Fruit fly (Drosophila melanogaster) whole organism, embryonic: Measurements from ENCODE around the gene lobo.

Source experiments
- Antp ChIP-seq: fragments of 200-800 bp; sonication (Bioruptor generic); optimal IDR thresholded peaks from 3 replicates; lab custom pipeline; 2016; ENCODE audit warnings: missing biosample characterization, missing genetic modification characterization
- BtbVII ChIP-seq: fragments of 200-800 bp; sonication (Bioruptor generic); optimal IDR thresholded peaks from 3 replicates; lab custom pipeline; 2017; ENCODE audit warnings: missing biosample characterization, mild to moderate bottlenecking, missing genetic modification characterization
- CG12744 ChIP-seq: fragments of 200-800 bp; sonication (Bioruptor generic); optimal IDR thresholded peaks from 2 replicates; lab custom pipeline; 2016; ENCODE audit warnings: missing biosample characterization, missing genetic modification characterization
- CG12942 ChIP-seq: fragments of 200-800 bp; sonication (Bioruptor generic); optimal IDR thresholded peaks from 3 replicates; lab custom pipeline; 2016; ENCODE audit warnings: missing biosample characterization, missing genetic modification characterization
- CG13894 ChIP-seq: fragments of 200-800 bp; sonication (Bioruptor generic); optimal IDR thresholded peaks from 3 replicates; lab custom pipeline; 2018; ENCODE audit warnings: missing biosample characterization, mild to moderate bottlenecking, missing genetic modification characterization, moderate library complexity
- CG1529 ChIP-seq: fragments of 200-800 bp; sonication (Bioruptor generic); optimal IDR thresholded peaks from 3 replicates; lab custom pipeline; 2018; ENCODE audit warnings: missing biosample characterization, missing genetic modification characterization
- CG17802 ChIP-seq: fragments of 200-800 bp; sonication (Bioruptor generic); optimal IDR thresholded peaks from 2 replicates; lab custom pipeline; 2018; ENCODE audit warnings: missing biosample characterization, mild to moderate bottlenecking, missing genetic modification characterization, moderate library complexity
- CG1832 ChIP-seq: fragments of 200-800 bp; sonication (Bioruptor generic); optimal IDR thresholded peaks from 2 replicates; lab custom pipeline; 2017; ENCODE audit warnings: missing biosample characterization, mild to moderate bottlenecking, missing genetic modification characterization, inconsistent platforms
- CG18476 ChIP-seq: fragments of 200-800 bp; sonication (Bioruptor generic); optimal IDR thresholded peaks from 2 replicates; lab custom pipeline; 2016; ENCODE audit warnings: missing biosample characterization, mild to moderate bottlenecking, missing genetic modification characterization
- CG18619 ChIP-seq: fragments of 200-800 bp; sonication (Bioruptor generic); optimal IDR thresholded peaks from 3 replicates; lab custom pipeline; 2017; ENCODE audit warnings: missing biosample characterization, mild to moderate bottlenecking, missing genetic modification characterization
- CG2712 ChIP-seq: fragments of 200-800 bp; optimal IDR thresholded peaks from 3 replicates; lab custom pipeline; 2019; ENCODE audit warnings: missing biosample characterization, mild to moderate bottlenecking, missing genetic modification characterization, moderate library complexity
- CG2875 ChIP-seq: fragments of 200-800 bp; sonication (Bioruptor generic); optimal IDR thresholded peaks from 2 replicates; lab custom pipeline; 2017; ENCODE audit warnings: missing biosample characterization, mild to moderate bottlenecking, missing genetic modification characterization, missing genetic modification reagents
- CG3407 ChIP-seq: fragments of 200-800 bp; sonication (Bioruptor generic); optimal IDR thresholded peaks from 2 replicates; lab custom pipeline; 2018; ENCODE audit warnings: missing biosample characterization, mild to moderate bottlenecking, missing genetic modification characterization
- CG34224 ChIP-seq: fragments of 200-800 bp; sonication (Bioruptor generic); IDR thresholded peaks from 3 replicates; pipeline ENCODE4 v1.3.6; 2022; ENCODE audit warnings: missing biosample characterization, missing genetic modification characterization; ENCODE audit not compliant: partially characterized antibody
- CG34422 ChIP-seq: fragments of 200-800 bp; sonication (Bioruptor generic); IDR thresholded peaks from 3 replicates; pipeline ENCODE4 v1.3.6; 2022; ENCODE audit warnings: missing biosample characterization, missing genetic modification characterization
- CG3847 ChIP-seq: fragments of 200-800 bp; sonication (Bioruptor generic); IDR thresholded peaks from 2 replicates; pipeline ENCODE4 v1.3.6; 2022; ENCODE audit warnings: missing biosample characterization, missing genetic modification characterization
- CG4282 ChIP-seq: fragments of 200-800 bp; sonication (Bioruptor generic); optimal IDR thresholded peaks from 2 replicates; lab custom pipeline; 2016; ENCODE audit warnings: missing biosample characterization, missing genetic modification characterization
- CG7372 ChIP-seq: fragments of 200-800 bp; sonication (Bioruptor generic); IDR thresholded peaks from 2 replicates; pipeline ENCODE4 v1.3.6; 2022; ENCODE audit warnings: missing biosample characterization, missing genetic modification characterization
- CG7987 ChIP-seq: fragments of 200-800 bp; sonication (Bioruptor generic); optimal IDR thresholded peaks from 2 replicates; lab custom pipeline; 2018; ENCODE audit warnings: missing biosample characterization, mild to moderate bottlenecking, missing genetic modification characterization, moderate library complexity
- CG8290 ChIP-seq, 3 experiments: fragments of 200-800 bp; sonication (Bioruptor generic); optimal IDR thresholded peaks; 2 replicates each; lab custom pipeline; 2016 to 2019; ENCODE audit warnings: missing biosample characterization in 3 of 3, missing genetic modification characterization in 3 of 3, mild to moderate bottlenecking in 2 of 3, moderate library complexity in 1 of 3
- CG9817 ChIP-seq: fragments of 200-800 bp; sonication (Bioruptor generic); optimal IDR thresholded peaks from 2 replicates; lab custom pipeline; 2018; ENCODE audit warnings: missing biosample characterization, mild to moderate bottlenecking, missing genetic modification characterization, moderate library complexity
- CG9932 ChIP-seq: fragments of 200-800 bp; sonication (Bioruptor generic); IDR thresholded peaks from 2 replicates; pipeline ENCODE4 v1.3.6; 2022; ENCODE audit warnings: missing biosample characterization, missing genetic modification characterization
- Hey ChIP-seq: fragments of 200-800 bp; sonication (Bioruptor generic); optimal IDR thresholded peaks from 3 replicates; lab custom pipeline; 2018; ENCODE audit warnings: missing biosample characterization, mild to moderate bottlenecking, missing genetic modification characterization
- Mad ChIP-seq: fragments of 200-800 bp; sonication (Bioruptor generic); optimal IDR thresholded peaks from 2 replicates; lab custom pipeline; 2016; ENCODE audit warnings: missing biosample characterization, missing genetic modification characterization
- Nf-YB ChIP-seq: fragments of 200-800 bp; sonication (Bioruptor generic); optimal IDR thresholded peaks from 3 replicates; lab custom pipeline; 2019; ENCODE audit warnings: missing biosample characterization, mild to moderate bottlenecking, missing genetic modification characterization, moderate library complexity
- NfI ChIP-seq: fragments of 200-800 bp; sonication (Bioruptor generic); optimal IDR thresholded peaks from 3 replicates; lab custom pipeline; 2018; ENCODE audit warnings: missing biosample characterization, mild to moderate bottlenecking, missing genetic modification characterization, moderate library complexity
- Oli ChIP-seq: fragments of 200-800 bp; sonication (Bioruptor generic); optimal IDR thresholded peaks from 2 replicates; lab custom pipeline; 2018; ENCODE audit warnings: missing biosample characterization, mild to moderate bottlenecking, missing genetic modification characterization, moderate library complexity
- PHDP ChIP-seq: fragments of 200-800 bp; sonication (Bioruptor generic); optimal IDR thresholded peaks from 3 replicates; lab custom pipeline; 2018; ENCODE audit warnings: missing biosample characterization, mild to moderate bottlenecking, missing genetic modification characterization, moderate library complexity
- Ravus ChIP-seq: fragments of 200-800 bp; sonication (Bioruptor generic); IDR thresholded peaks from 2 replicates; pipeline ENCODE4 v1.3.6; 2022; ENCODE audit warnings: missing biosample characterization, missing genetic modification characterization
- Sry-β ChIP-seq: fragments of 200-800 bp; sonication (Bioruptor generic); optimal IDR thresholded peaks from 2 replicates; lab custom pipeline; 2018; ENCODE audit warnings: missing biosample characterization, mild to moderate bottlenecking, missing genetic modification characterization, moderate library complexity
- ase ChIP-seq: fragments of 200-800 bp; sonication (Bioruptor generic); IDR thresholded peaks from 3 replicates; pipeline ENCODE4 v1.3.6; 2022; ENCODE audit warnings: missing biosample characterization, missing genetic modification characterization
- bigmax ChIP-seq: fragments of 200-800 bp; sonication (Bioruptor generic); optimal IDR thresholded peaks from 2 replicates; lab custom pipeline; 2018; ENCODE audit warnings: missing biosample characterization, mild to moderate bottlenecking, missing genetic modification characterization
- chif ChIP-seq, 2 experiments: fragments of 200-800 bp; sonication (Bioruptor generic); optimal IDR thresholded peaks; 3 replicates each; lab custom pipeline; 2016; ENCODE audit warnings: missing biosample characterization in 2 of 2, missing genetic modification characterization in 2 of 2
- chn ChIP-seq: fragments of 200-800 bp; sonication (Bioruptor generic); optimal IDR thresholded peaks from 2 replicates; lab custom pipeline; 2016; ENCODE audit warnings: missing biosample characterization, missing genetic modification characterization
- corto ChIP-seq: fragments of 200-800 bp; sonication (Bioruptor generic); optimal IDR thresholded peaks from 2 replicates; lab custom pipeline; 2016; ENCODE audit warnings: missing biosample characterization, mild to moderate bottlenecking, missing genetic modification characterization, moderate library complexity
- crol ChIP-seq: fragments of 200-800 bp; sonication (Bioruptor generic); IDR thresholded peaks from 2 replicates; pipeline ENCODE4 v1.3.6; 2022; ENCODE audit warnings: missing biosample characterization, missing genetic modification characterization
- crp ChIP-seq, 2 experiments: fragments of 200-800 bp; sonication (Bioruptor generic); optimal IDR thresholded peaks; 2 replicates in 1 of 2; 3 replicates in 1 of 2; lab custom pipeline; 2017; ENCODE audit warnings: missing biosample characterization in 2 of 2, missing genetic modification characterization in 2 of 2, mild to moderate bottlenecking in 1 of 2, moderate library complexity in 1 of 2
- dmrt99B ChIP-seq: fragments of 200-800 bp; sonication (Bioruptor generic); optimal IDR thresholded peaks from 2 replicates; lab custom pipeline; 2018; ENCODE audit warnings: missing biosample characterization, mild to moderate bottlenecking, missing genetic modification characterization, moderate library complexity
- esg ChIP-seq: fragments of 200-800 bp; sonication (Bioruptor generic); conservative IDR thresholded peaks from 2 replicates; pipeline ENCODE4 v1.3.6; 2022; ENCODE audit warnings: missing biosample characterization, missing genetic modification characterization
- gcm ChIP-seq: fragments of 200-800 bp; sonication (Bioruptor generic); optimal IDR thresholded peaks from 2 replicates; lab custom pipeline; 2019; ENCODE audit warnings: missing biosample characterization, mild to moderate bottlenecking, missing genetic modification characterization, moderate library complexity
- ken ChIP-seq: fragments of 200-800 bp; sonication (Bioruptor generic); IDR thresholded peaks from 3 replicates; pipeline ENCODE4 v1.3.6; 2022; ENCODE audit warnings: missing biosample characterization, missing genetic modification characterization
- mld ChIP-seq: fragments of 200-800 bp; sonication (Bioruptor generic); IDR thresholded peaks from 3 replicates; pipeline ENCODE4 v1.3.6; 2022; ENCODE audit warnings: missing biosample characterization, missing genetic modification characterization; ENCODE audit not compliant: partially characterized antibody
- p53 ChIP-seq: fragments of 200-800 bp; sonication (Bioruptor generic); optimal IDR thresholded peaks from 2 replicates; lab custom pipeline; 2016; ENCODE audit warnings: missing biosample characterization, missing genetic modification characterization
- pita ChIP-seq: fragments of 200-800 bp; sonication (Bioruptor generic); optimal IDR thresholded peaks from 2 replicates; lab custom pipeline; 2017; ENCODE audit warnings: missing biosample characterization, mild to moderate bottlenecking, missing genetic modification characterization
- pnt ChIP-seq: fragments of 200-800 bp; sonication (Bioruptor generic); optimal IDR thresholded peaks from 3 replicates; lab custom pipeline; 2016; ENCODE audit warnings: missing biosample characterization, missing genetic modification characterization
- ro ChIP-seq: fragments of 200-800 bp; sonication (Bioruptor generic); IDR thresholded peaks from 2 replicates; pipeline ENCODE4 v1.3.6; 2022; ENCODE audit warnings: missing biosample characterization, missing genetic modification characterization
- slbo ChIP-seq: fragments of 200-800 bp; sonication (Bioruptor generic); IDR thresholded peaks from 2 replicates; pipeline ENCODE4 v1.3.6; 2022; ENCODE audit warnings: missing biosample characterization, missing genetic modification characterization
- tio ChIP-seq: fragments of 200-800 bp; sonication (Bioruptor generic); optimal IDR thresholded peaks from 2 replicates; lab custom pipeline; 2017; ENCODE audit warnings: missing biosample characterization, missing genetic modification characterization, inconsistent platforms
- toy ChIP-seq: fragments of 200-800 bp; sonication (Bioruptor generic); IDR thresholded peaks from 2 replicates; pipeline ENCODE4 v1.3.6; 2022; ENCODE audit warnings: missing biosample characterization, missing genetic modification characterization
- zfh1 ChIP-seq: fragments of 200-800 bp; sonication (Bioruptor generic); IDR thresholded peaks from 3 replicates; pipeline ENCODE4 v1.3.6; 2022; ENCODE audit warnings: missing biosample characterization, missing genetic modification characterization

lobo gene

dm6 chr3R:25193726-25194204 lies at the start of gene lobo (continued):
- TF ChIP-seq CG7372 (GFP tag; lab: Robert Waterston, UW) (peak; percentile 61), Sry-β (GFP tag; lab: Kevin White, UChicago) (no peak), esg (GFP tag; lab: Robert Waterston, UW) (no peak), chn (GFP tag; lab: Kevin White, UChicago) (peak; percentile 8), CG3847 (GFP tag; lab: Robert Waterston, UW) (peak; percentile 79), toy (GFP tag; lab: Robert Waterston, UW) (no peak), chif (GFP tag; optimal IDR thresholded peaks at IDR 0.05; lab: Kevin White, UChicago) (peak; percentile 56 to 69), CG1832 (GFP tag; lab: Kevin White, UChicago) (no peak), Mad (GFP tag; lab: Kevin White, UChicago) (peak; percentile 36), CG17802 (tag; lab: Kevin White, UChicago) (peak; percentile 34), BtbVII (GFP tag; lab: Kevin White, UChicago) (no peak), pita (peak; percentile 83), CG9817 (tag; lab: Kevin White, UChicago) (peak; percentile 75), ase (GFP tag; lab: Robert Waterston, UW) (peak; percentile 46; the same call in 1 of the 3 replicates), slbo (GFP tag; lab: Robert Waterston, UW) (peak; percentile 85), crol (GFP tag; lab: Robert Waterston, UW) (no peak), CG34422 (peak; percentile 68), PHDP (tag; lab: Kevin White, UChicago) (peak; percentile 73), CG9932 (GFP tag; lab: Robert Waterston, UW) (peak; percentile 81), CG18619 (GFP tag; lab: Kevin White, UChicago) (peak; percentile 75), corto (GFP tag; lab: Kevin White, UChicago) (no peak), CG7987 (GFP tag; lab: Kevin White, UChicago) (peak; percentile 69), ro (no peak), tio (GFP tag; lab: Kevin White, UChicago) (peak; percentile 50), CG34224 (no peak), CG3407 (peak; percentile 52), p53 (GFP tag; lab: Kevin White, UChicago) (peak; percentile 31), CG4282 (GFP tag; lab: Kevin White, UChicago) (no peak), pnt (GFP tag; lab: Kevin White, UChicago) (peak; percentile 31), CG2712 (peak; percentile 63), Oli (tag; lab: Kevin White, UChicago) (peak; percentile 27), NfI (GFP tag; lab: Kevin White, UChicago) (peak; percentile 85), dmrt99B (tag; lab: Kevin White, UChicago) (no peak), Ravus (GFP tag; lab: Robert Waterston, UW) (no peak), bigmax (GFP tag; lab: Kevin White, UChicago) (peak; percentile 14), CG12942 (no peak), Antp (GFP tag; lab: Kevin White, UChicago) (peak; percentile 10), CG13894 (peak; percentile 66), ken (GFP tag; lab: Robert Waterston, UW) (0 out of 3 replicates have a peak, but pooled peaks have one; percentile 10), Hey (tag; lab: Kevin White, UChicago) (no peak), zfh1 (peak; percentile 50; the same call in 1 of the 3 replicates), CG12744 (GFP tag; lab: Kevin White, UChicago) (peak; percentile 77), gcm (peak; percentile 30), Nf-YB (GFP tag; lab: Kevin White, UChicago) (peak; percentile 60), CG2875 (peak; percentile 30), CG8290 (GFP tag; optimal IDR thresholded peaks at IDR 0.05; lab: Kevin White, UChicago) (peak; percentile 66), CG8290 (tag; optimal IDR thresholded peaks at IDR 0.05; lab: Kevin White, UChicago) (peak in 1 of 2 experiments; percentile 79), CG1529 (GFP tag; lab: Kevin White, UChicago) (peak; percentile 47), mld (GFP tag; lab: Robert Waterston, UW) (no peak), crp (GFP tag; optimal IDR thresholded peaks at IDR 0.05; lab: Kevin White, UChicago) (peak in 1 of 2 experiments; percentile 21), CG18476 (no peak)
